Fruit fly (Drosophila melanogaster) whole organism, prepupa: ENCODE measurements around the gene mAChR-B.

ENCODE experiments used
- CG10631 ChIP-seq: fragments of 200-800 bp; sonication (Bioruptor generic); optimal IDR thresholded peaks from 2 replicates; lab custom pipeline; 2016; ENCODE audit warnings: missing biosample characterization, missing genetic modification characterization
- CG11294 ChIP-seq: fragments of 200-800 bp; sonication (Bioruptor generic); IDR thresholded peaks from 2 replicates; pipeline ENCODE4 v1.3.6; 2022; ENCODE audit warnings: missing biosample characterization, missing genetic modification characterization
- CG11762 ChIP-seq: fragments of 200-800 bp; sonication (Bioruptor generic); optimal IDR thresholded peaks from 3 replicates; lab custom pipeline; 2016; ENCODE audit warnings: missing biosample characterization, missing genetic modification characterization; ENCODE audit not compliant: insufficient read depth
- CG11902 ChIP-seq: fragments of 200-800 bp; sonication (Bioruptor generic); optimal IDR thresholded peaks from 3 replicates; lab custom pipeline; 2016; ENCODE audit warnings: missing biosample characterization, missing genetic modification characterization
- CG3032 ChIP-seq: fragments of 200-800 bp; optimal IDR thresholded peaks from 2 replicates; lab custom pipeline; 2019; ENCODE audit warnings: missing biosample characterization, mild to moderate bottlenecking, missing genetic modification characterization, moderate library complexity
- CG31627 ChIP-seq: fragments of 200-800 bp; sonication (Bioruptor generic); optimal IDR thresholded peaks from 3 replicates; lab custom pipeline; 2016; ENCODE audit warnings: missing biosample characterization, missing genetic modification characterization
- CG34406 ChIP-seq: fragments of 200-800 bp; sonication (Bioruptor generic); optimal IDR thresholded peaks from 3 replicates; lab custom pipeline; 2016; ENCODE audit warnings: missing biosample characterization, missing genetic modification characterization
- CG6163 ChIP-seq: fragments of 200-800 bp; sonication (Bioruptor generic); IDR thresholded peaks from 3 replicates; pipeline ENCODE4 v1.3.6; 2022; ENCODE audit warnings: missing biosample characterization, missing genetic modification characterization
- CG6276 ChIP-seq: fragments of 200-800 bp; sonication (Bioruptor generic); optimal IDR thresholded peaks from 2 replicates; lab custom pipeline; 2017; ENCODE audit warnings: missing biosample characterization, mild to moderate bottlenecking, missing genetic modification characterization
- CG6808 ChIP-seq: fragments of 200-800 bp; sonication (Bioruptor generic); optimal IDR thresholded peaks from 3 replicates; lab custom pipeline; 2017; ENCODE audit warnings: missing biosample characterization, missing genetic modification characterization, mild to moderate bottlenecking, moderate library complexity, missing genetic modification reagents
- CG6854 ChIP-seq: fragments of 200-800 bp; sonication (Bioruptor generic); optimal IDR thresholded peaks from 2 replicates; lab custom pipeline; 2017; ENCODE audit warnings: missing biosample characterization, mild to moderate bottlenecking, missing genetic modification characterization
- CG7368 ChIP-seq: fragments of 200-800 bp; sonication (Bioruptor generic); optimal IDR thresholded peaks from 3 replicates; lab custom pipeline; 2016; ENCODE audit warnings: missing biosample characterization, missing genetic modification characterization
- CG8119 ChIP-seq: fragments of 200-800 bp; sonication (Bioruptor generic); IDR thresholded peaks from 3 replicates; pipeline ENCODE4 v1.3.6; 2022; ENCODE audit warnings: missing biosample characterization, missing genetic modification characterization
- CG9139 ChIP-seq: fragments of 200-800 bp; sonication (Bioruptor generic); optimal IDR thresholded peaks from 3 replicates; lab custom pipeline; 2017; ENCODE audit warnings: missing biosample characterization, mild to moderate bottlenecking, missing genetic modification characterization
- Eip75B ChIP-seq: fragments of 200-800 bp; sonication (Bioruptor generic); optimal IDR thresholded peaks from 3 replicates; lab custom pipeline; 2016; ENCODE audit warnings: missing biosample characterization, missing genetic modification characterization
- Eip93F ChIP-seq: fragments of 200-800 bp; sonication (Bioruptor generic); optimal IDR thresholded peaks from 2 replicates; lab custom pipeline; 2016; ENCODE audit warnings: missing biosample characterization, mild to moderate bottlenecking, missing genetic modification characterization
- Ets21C ChIP-seq: fragments of 200-800 bp; sonication (Bioruptor generic); optimal IDR thresholded peaks from 3 replicates; lab custom pipeline; 2016; ENCODE audit warnings: missing biosample characterization, missing genetic modification characterization
- Hr39 ChIP-seq: fragments of 200-800 bp; sonication (Bioruptor generic); optimal IDR thresholded peaks from 2 replicates; lab custom pipeline; 2016; ENCODE audit warnings: missing biosample characterization, missing genetic modification characterization
- Hr4 ChIP-seq: fragments of 200-800 bp; sonication (Bioruptor generic); optimal IDR thresholded peaks from 3 replicates; lab custom pipeline; 2016; ENCODE audit warnings: missing biosample characterization, missing genetic modification characterization
- Lpt ChIP-seq: fragments of 200-800 bp; sonication (Bioruptor generic); optimal IDR thresholded peaks from 3 replicates; lab custom pipeline; 2016; ENCODE audit warnings: missing biosample characterization, missing genetic modification characterization
- Smox ChIP-seq: fragments of 200-800 bp; sonication (Bioruptor generic); optimal IDR thresholded peaks from 3 replicates; lab custom pipeline; 2016; ENCODE audit warnings: missing biosample characterization, missing genetic modification characterization
- Sox102F ChIP-seq: fragments of 200-800 bp; sonication (Bioruptor generic); optimal IDR thresholded peaks from 2 replicates; lab custom pipeline; 2016; ENCODE audit warnings: missing biosample characterization, mild to moderate bottlenecking, missing genetic modification characterization
- Sox14 ChIP-seq: fragments of 200-800 bp; sonication (Bioruptor generic); optimal IDR thresholded peaks from 3 replicates; lab custom pipeline; 2016; ENCODE audit warnings: missing biosample characterization, missing genetic modification characterization
- acj6 ChIP-seq: fragments of 200-800 bp; sonication (Bioruptor generic); optimal IDR thresholded peaks from 3 replicates; lab custom pipeline; 2016; ENCODE audit warnings: missing biosample characterization, missing genetic modification characterization
- cyc ChIP-seq: fragments of 200-800 bp; sonication (Bioruptor generic); optimal IDR thresholded peaks from 3 replicates; lab custom pipeline; 2016; ENCODE audit warnings: missing biosample characterization, missing genetic modification characterization
- dac ChIP-seq: fragments of 200-800 bp; sonication (Bioruptor generic); optimal IDR thresholded peaks from 2 replicates; lab custom pipeline; 2017; ENCODE audit warnings: missing biosample characterization, mild to moderate bottlenecking, missing genetic modification characterization
- esn ChIP-seq: fragments of 200-800 bp; sonication (Bioruptor generic); optimal IDR thresholded peaks from 2 replicates; lab custom pipeline; 2016; ENCODE audit warnings: missing biosample characterization, mild to moderate bottlenecking, missing genetic modification characterization, moderate library complexity
- fd85E ChIP-seq: fragments of 200-800 bp; sonication (Bioruptor generic); optimal IDR thresholded peaks from 3 replicates; lab custom pipeline; 2016; ENCODE audit warnings: missing biosample characterization, missing genetic modification characterization
- fkh ChIP-seq: fragments of 200-800 bp; sonication (Bioruptor generic); optimal IDR thresholded peaks from 3 replicates; lab custom pipeline; 2017; ENCODE audit warnings: missing biosample characterization, mild to moderate bottlenecking, missing genetic modification characterization, moderate library complexity
- lz ChIP-seq: fragments of 200-800 bp; sonication (Bioruptor generic); optimal IDR thresholded peaks from 3 replicates; lab custom pipeline; 2016; ENCODE audit warnings: missing biosample characterization, missing genetic modification characterization
- net ChIP-seq: fragments of 200-800 bp; sonication (Bioruptor generic); optimal IDR thresholded peaks from 3 replicates; lab custom pipeline; 2016; ENCODE audit warnings: missing biosample characterization, missing genetic modification characterization
- ss ChIP-seq, 2 experiments: fragments of 200-800 bp; sonication (Bioruptor generic); optimal IDR thresholded peaks; 2 replicates in 1 of 2; 3 replicates in 1 of 2; lab custom pipeline; 2017 to 2018; ENCODE audit warnings: mild to moderate bottlenecking in 2 of 2, missing biosample characterization in 2 of 2, missing genetic modification characterization in 2 of 2, moderate library complexity in 1 of 2
- svp ChIP-seq: fragments of 200-800 bp; sonication (Bioruptor generic); peaks from one replicate; lab custom pipeline; 2016; ENCODE audit warnings: missing biosample characterization, missing genetic modification characterization
- vri ChIP-seq: fragments of 200-800 bp; sonication (Bioruptor generic); optimal IDR thresholded peaks from 3 replicates; lab custom pipeline; 2016; ENCODE audit warnings: missing biosample characterization, mild to moderate bottlenecking, missing genetic modification characterization

mAChR-B gene

dm6 chr3R:8058984-8059383 is at the start of gene mAChR-B:
Gene mAChR-B (plus strand): TSS chr3R:8059284.
- TF ChIP-seq CG6163 (0 out of 3 replicates have a peak, but pooled peaks have one; percentile 9), Eip93F (GFP tag; lab: Kevin White, UChicago) (no peak)

dm6 chr3R:8013121-8014009 is 45.7 kb upstream of the mAChR-B start, which contains the start of the genes CG10435 and Pbp95:
Gene CG10435 (minus strand): TSS chr3R:8013201.
Gene Pbp95 (plus strand): TSS chr3R:8013791.
- TF ChIP-seq CG6854 (GFP tag; lab: Kevin White, UChicago) (no peak), CG31627 (GFP tag; lab: Kevin White, UChicago) (peak; percentile 53), CG6808 (GFP tag; lab: Kevin White, UChicago) (no peak), lz (GFP tag; lab: Kevin White, UChicago) (peak; percentile 58), Smox (GFP tag; lab: Kevin White, UChicago) (no peak), svp (GFP tag; lab: Kevin White, UChicago) (peak; percentile 97), CG11294 (GFP tag; lab: Robert Waterston, UW) (0 out of 2 replicates have a peak, but pooled peaks have one; percentile 24), CG6163 (peak; percentile 62), CG7368 (GFP tag; lab: Kevin White, UChicago) (peak; percentile 37), dac (GFP tag; lab: Kevin White, UChicago) (no peak), Hr4 (GFP tag; lab: Kevin White, UChicago) (peak; percentile 44), Hr39 (GFP tag; lab: Kevin White, UChicago) (peak; percentile 54), CG9139 (GFP tag; lab: Kevin White, UChicago) (no peak), Sox14 (GFP tag; lab: Kevin White, UChicago) (peak; percentile 55), CG11762 (GFP tag; lab: Kevin White, UChicago) (peak; percentile 3), CG8119 (GFP tag; lab: Robert Waterston, UW) (0 out of 3 replicates have a peak, but pooled peaks have one; percentile 14), CG3032 (tag; lab: Kevin White, UChicago) (peak; percentile 27), Lpt (peak; percentile 45), esn (GFP tag; lab: Kevin White, UChicago) (peak; percentile 55), cyc (GFP tag; lab: Kevin White, UChicago) (peak; percentile 52), Ets21C (peak; percentile 24), CG10631 (GFP tag; lab: Kevin White, UChicago) (peak; percentile 44), CG11902 (peak; percentile 29), Sox102F (no peak), vri (no peak), fkh (no peak)
- TF ChIP-seq, all 60 proteins: peak for 18

DNA sequence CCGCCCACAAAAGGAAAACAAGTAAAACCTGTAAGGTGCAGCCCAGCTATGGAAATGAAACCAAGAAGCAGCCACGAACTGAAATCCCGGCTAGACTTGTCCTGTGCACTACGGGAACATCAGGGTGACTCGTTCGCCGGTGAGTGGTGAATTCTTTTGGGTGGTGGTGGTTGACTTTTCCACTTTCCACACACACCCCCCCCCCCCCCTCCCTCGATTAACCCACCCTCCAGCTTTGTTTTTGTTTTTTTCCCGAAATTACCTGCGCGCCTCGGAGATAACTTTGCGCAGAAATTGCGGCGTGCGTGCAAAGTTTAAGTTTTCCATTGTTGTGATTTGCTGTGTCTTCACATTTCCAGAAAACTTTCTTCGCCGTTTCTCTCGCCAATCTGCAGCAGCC is 32.6 kb upstream of the mAChR-B start:
- TF ChIP-seq net (GFP tag; lab: Kevin White, UChicago) (no peak), Eip93F (GFP tag; lab: Kevin White, UChicago) (no peak), CG6276 (no peak), lz (GFP tag; lab: Kevin White, UChicago) (no peak), fd85E (no peak), CG6808 (GFP tag; lab: Kevin White, UChicago) (no peak), Eip75B (GFP tag; lab: Kevin White, UChicago) (no peak), CG34406 (GFP tag; lab: Kevin White, UChicago) (no peak), CG11294 (GFP tag; lab: Robert Waterston, UW) (no peak), CG6854 (GFP tag; lab: Kevin White, UChicago) (no peak), Hr4 (GFP tag; lab: Kevin White, UChicago) (no peak), CG7368 (GFP tag; lab: Kevin White, UChicago) (no peak), Lpt (no peak), Hr39 (GFP tag; lab: Kevin White, UChicago) (no peak), acj6 (GFP tag; lab: Kevin White, UChicago) (no peak), ss (GFP tag; optimal IDR thresholded peaks at IDR 0.05; lab: Kevin White, UChicago) (no peak), vri (no peak)
- TF ChIP-seq, all 60 proteins: peak for 0
